Worm (Caenorhabditis elegans) whole organism, L2 larva: ENCODE data around the gene F22D3.4.

Experiments used
- C34F6.9 ChIP-seq: fragments of 150-350 bp; optimal IDR thresholded peaks from 2 replicates; lab custom pipeline; 2014; ENCODE audit warnings: missing biosample characterization, missing genetic modification characterization
- F13H6.1 ChIP-seq: sonication (generic microtip); optimal IDR thresholded peaks from 2 replicates; lab custom pipeline; 2016; ENCODE audit warnings: missing genetic modification characterization, missing compliant biosample characterization
- R02D3.7 ChIP-seq: fragments of 150-350 bp; optimal IDR thresholded peaks from 2 replicates; lab custom pipeline; 2014; ENCODE audit warnings: missing biosample characterization, missing genetic modification characterization
- Y55F3AM.14 ChIP-seq: fragments of 200-800 bp; sonication (Bioruptor generic); optimal IDR thresholded peaks from 2 replicates; lab custom pipeline; 2018; ENCODE audit warnings: mild to moderate bottlenecking, missing genetic modification characterization, missing compliant biosample characterization
- ZK546.5 ChIP-seq: sonication (generic microtip); optimal IDR thresholded peaks from 2 replicates; lab custom pipeline; 2017; ENCODE audit warnings: missing biosample characterization, missing genetic modification characterization
- alr-1 ChIP-seq: fragments of 150-350 bp; optimal IDR thresholded peaks from 2 replicates; lab custom pipeline; 2014; ENCODE audit warnings: missing biosample characterization, missing genetic modification characterization
- ama-1 ChIP-seq: fragments of 150-350 bp; optimal IDR thresholded peaks from 2 replicates; lab custom pipeline; 2018; ENCODE audit warnings: inconsistent platforms
- blmp-1 ChIP-seq: sonication (generic microtip); optimal IDR thresholded peaks from 2 replicates; lab custom pipeline; 2017; ENCODE audit warnings: missing genetic modification characterization, mild to moderate bottlenecking, missing compliant biosample characterization, antibody characterized with exemption, moderate library complexity; ENCODE audit not compliant: insufficient read depth
- ceh-16 ChIP-seq: fragments of 150-350 bp; optimal IDR thresholded peaks from 2 replicates; lab custom pipeline; 2014; ENCODE audit warnings: missing biosample characterization, missing genetic modification characterization
- ceh-82 ChIP-seq: fragments of 150-350 bp; optimal IDR thresholded peaks from 2 replicates; lab custom pipeline; 2014; ENCODE audit warnings: missing biosample characterization, missing genetic modification characterization
- crh-2 ChIP-seq: sonication (generic microtip); optimal IDR thresholded peaks from 2 replicates; lab custom pipeline; 2017; ENCODE audit warnings: missing biosample characterization, missing genetic modification characterization
- egl-27 ChIP-seq: sonication (generic microtip); optimal IDR thresholded peaks from 3 replicates; lab custom pipeline; 2017; ENCODE audit warnings: missing biosample characterization, missing genetic modification reagents, missing genetic modification characterization
- elt-1 ChIP-seq: fragments of 150-350 bp; optimal IDR thresholded peaks from 2 replicates; lab custom pipeline; 2014; ENCODE audit warnings: missing biosample characterization, missing genetic modification characterization
- elt-3 ChIP-seq: sonication (generic microtip); optimal IDR thresholded peaks from 2 replicates; lab custom pipeline; 2017; ENCODE audit warnings: missing biosample characterization, missing genetic modification characterization
- fos-1 ChIP-seq: fragments of 150-350 bp; optimal IDR thresholded peaks from 2 replicates; lab custom pipeline; 2014; ENCODE audit warnings: missing biosample characterization, missing genetic modification characterization
- gmeb-1 ChIP-seq: fragments of 150-350 bp; optimal IDR thresholded peaks from 2 replicates; lab custom pipeline; 2014; ENCODE audit warnings: missing biosample characterization, missing genetic modification characterization
- lin-11 ChIP-seq: fragments of 150-350 bp; sonication (generic microtip); optimal IDR thresholded peaks from 2 replicates; lab custom pipeline; 2014; ENCODE audit warnings: missing biosample characterization, missing genetic modification characterization, inconsistent platforms, mixed read lengths
- lin-13 ChIP-seq: fragments of 150-350 bp; optimal IDR thresholded peaks from 2 replicates; lab custom pipeline; 2014; ENCODE audit warnings: missing biosample characterization, missing genetic modification reagents, missing genetic modification characterization
- lin-39 ChIP-seq: fragments of 150-350 bp; optimal IDR thresholded peaks from 2 replicates; lab custom pipeline; 2014; ENCODE audit warnings: missing biosample characterization, missing genetic modification reagents, missing genetic modification characterization
- lsy-2 ChIP-seq, 2 experiments: fragments of 150-350 bp in 1 of 2; sonication (generic microtip) in 1 of 2; optimal IDR thresholded peaks; 2 replicates each; lab custom pipeline; 2014 to 2017; ENCODE audit warnings: missing biosample characterization in 2 of 2, missing genetic modification characterization in 2 of 2
- mab-5 ChIP-seq: fragments of 150-350 bp; optimal IDR thresholded peaks from 2 replicates; lab custom pipeline; 2014; ENCODE audit warnings: missing biosample characterization, missing genetic modification characterization
- mbf-1 ChIP-seq: sonication (generic microtip); optimal IDR thresholded peaks from 2 replicates; lab custom pipeline; 2017; ENCODE audit warnings: missing biosample characterization, missing genetic modification characterization
- mdl-1 ChIP-seq, 2 experiments: fragments of 150-350 bp in 1 of 2; sonication (generic microtip) in 1 of 2; optimal IDR thresholded peaks; 2 replicates each; lab custom pipeline; 2017; ENCODE audit warnings: missing biosample characterization in 2 of 2, missing genetic modification characterization in 2 of 2
- nhr-10 ChIP-seq: sonication (generic microtip); optimal IDR thresholded peaks from 2 replicates; lab custom pipeline; 2017; ENCODE audit warnings: missing biosample characterization, missing genetic modification characterization
- nhr-11 ChIP-seq: fragments of 150-350 bp; optimal IDR thresholded peaks from 2 replicates; lab custom pipeline; 2014; ENCODE audit warnings: missing biosample characterization, missing genetic modification characterization
- nhr-12 ChIP-seq: fragments of 150-350 bp; optimal IDR thresholded peaks from 2 replicates; lab custom pipeline; 2014; ENCODE audit warnings: missing biosample characterization, missing genetic modification characterization
- nhr-129 ChIP-seq: fragments of 150-350 bp; optimal IDR thresholded peaks from 2 replicates; lab custom pipeline; 2014; ENCODE audit warnings: missing biosample characterization, missing genetic modification characterization
- nhr-21 ChIP-seq: fragments of 150-350 bp; optimal IDR thresholded peaks from 2 replicates; lab custom pipeline; 2014; ENCODE audit warnings: missing biosample characterization, missing genetic modification characterization
- nhr-23 ChIP-seq: fragments of 150-350 bp; optimal IDR thresholded peaks from 2 replicates; lab custom pipeline; 2014; ENCODE audit warnings: missing biosample characterization, missing genetic modification reagents, missing genetic modification characterization
- nhr-25 ChIP-seq: fragments of 150-350 bp; sonication (generic microtip); optimal IDR thresholded peaks from 3 replicates; lab custom pipeline; 2014; ENCODE audit warnings: missing biosample characterization, missing genetic modification characterization
- nhr-6 ChIP-seq: fragments of 150-350 bp; optimal IDR thresholded peaks from 2 replicates; lab custom pipeline; 2014; ENCODE audit warnings: missing biosample characterization, missing genetic modification characterization
- peb-1 ChIP-seq: fragments of 150-350 bp; optimal IDR thresholded peaks from 2 replicates; lab custom pipeline; 2014; ENCODE audit warnings: missing biosample characterization, missing genetic modification characterization
- sem-4 ChIP-seq: fragments of 150-350 bp; optimal IDR thresholded peaks from 2 replicates; lab custom pipeline; 2014; ENCODE audit warnings: missing biosample characterization, missing genetic modification reagents, missing genetic modification characterization
- skn-1 ChIP-seq: sonication (generic microtip); optimal IDR thresholded peaks from 2 replicates; lab custom pipeline; 2017; ENCODE audit warnings: missing biosample characterization, missing genetic modification characterization
- sma-3 ChIP-seq: sonication (generic microtip); optimal IDR thresholded peaks from 2 replicates; lab custom pipeline; 2016; ENCODE audit warnings: missing genetic modification reagents, missing genetic modification characterization, missing compliant biosample characterization
- sma-9 ChIP-seq, 2 experiments: fragments of 150-350 bp in 1 of 2; sonication (generic microtip) in 1 of 2; optimal IDR thresholded peaks; 2 replicates each; lab custom pipeline; 2014 to 2016; ENCODE audit warnings: missing genetic modification characterization in 2 of 2, mild to moderate bottlenecking in 1 of 2, missing biosample characterization in 1 of 2, missing compliant biosample characterization in 1 of 2, missing genetic modification reagents in 1 of 2, moderate library complexity in 1 of 2
- snpc-4 ChIP-seq: fragments of 150-350 bp; optimal IDR thresholded peaks from 2 replicates; lab custom pipeline; 2014; ENCODE audit warnings: missing biosample characterization, missing genetic modification characterization
- unc-39 ChIP-seq: fragments of 150-350 bp; optimal IDR thresholded peaks from 2 replicates; lab custom pipeline; 2014; ENCODE audit warnings: missing biosample characterization, missing genetic modification characterization
- unc-55 ChIP-seq: fragments of 150-350 bp; sonication (generic microtip); optimal IDR thresholded peaks from 3 replicates; lab custom pipeline; 2014; ENCODE audit warnings: missing biosample characterization, missing genetic modification reagents, missing genetic modification characterization
- unc-62 ChIP-seq: fragments of 150-350 bp; optimal IDR thresholded peaks from 2 replicates; lab custom pipeline; 2014; ENCODE audit warnings: missing biosample characterization, missing genetic modification reagents, missing genetic modification characterization
- zag-1 ChIP-seq: fragments of 150-350 bp; optimal IDR thresholded peaks from 2 replicates; lab custom pipeline; 2014; ENCODE audit warnings: missing biosample characterization, missing genetic modification characterization
- ztf-1 ChIP-seq: fragments of 200-800 bp; sonication (Bioruptor generic); conservative IDR thresholded peaks from 2 replicates; pipeline ENCODE4 v1.3.6; 2022; ENCODE audit warnings: missing genetic modification characterization, missing compliant biosample characterization
- ztf-4 ChIP-seq: fragments of 150-350 bp; optimal IDR thresholded peaks from 2 replicates; lab custom pipeline; 2014; ENCODE audit warnings: missing biosample characterization, missing genetic modification characterization

Gene F22D3.4

ce11 chrII:6965573-6965972 lies 38.2 kb upstream of the F22D3.4 start, which contains the start of gene tra-2:
tra-2 (minus strand) TSS chrII:6965673.
- no peak for TF ChIP-seq crh-2 (tag; lab: Kevin White, UChicago)
- TF ChIP-seq blmp-1: no peak
- TF ChIP-seq mab-5 (tag; lab: Kevin White, UChicago): no peak
- TF ChIP-seq ztf-1 (GFP tag; lab: Robert Waterston, UW): no peak
- TF ChIP-seq zag-1: no peak
- no peak for TF ChIP-seq nhr-12 (tag; lab: Kevin White, UChicago)

- TF ChIP-seq fos-1: no peak
- TF ChIP-seq C34F6.9 (tag; lab: Kevin White, UChicago): no peak
Observed at ce11 chrII:6958136-6958535, 30.7 kb upstream of the F22D3.4 start.

- no peak for TF ChIP-seq F13H6.1 (tag; lab: Kevin White, UChicago)
- TF ChIP-seq skn-1 (tag; lab: Kevin White, UChicago): no peak
- TF ChIP-seq ceh-82 (tag; lab: Kevin White, UChicago): no peak
- TF ChIP-seq mab-5 (tag; lab: Kevin White, UChicago): no peak
- TF ChIP-seq nhr-21 (tag; lab: Kevin White, UChicago): no peak
- no peak for TF ChIP-seq nhr-23 (tag; lab: Kevin White, UChicago)
- TF ChIP-seq lsy-2 (tag; optimal IDR thresholded peaks at IDR 0.05; lab: Kevin White, UChicago): no peak
- no peak for TF ChIP-seq nhr-129 (tag; lab: Kevin White, UChicago)
- TF ChIP-seq gmeb-1: no peak
- no peak for TF ChIP-seq unc-55 (GFP tag; lab: Kevin White, UChicago)
- no peak for TF ChIP-seq alr-1 (tag; lab: Kevin White, UChicago)
Observed at ce11 chrII:6955084-6955697, 27.8 kb upstream of the F22D3.4 start.

ce11 chrII:6951250-6951806 lies 23.9 kb upstream of the F22D3.4 start, which contains the start of the genes malt-1 and ceh-38:
malt-1 (minus strand) TSS chrII:6951300.
ceh-38 (plus strand) TSS chrII:6951526.
- TF ChIP-seq unc-55 (GFP tag; lab: Kevin White, UChicago) (peak; percentile 99), F13H6.1 (tag; lab: Kevin White, UChicago) (peak; percentile 96), mab-5 (tag; lab: Kevin White, UChicago) (peak; percentile 95), lsy-2 (tag; optimal IDR thresholded peaks at IDR 0.05; lab: Kevin White, UChicago) (peak; percentile 85 to 98), peb-1 (tag; lab: Kevin White, UChicago) (no peak), ztf-4 (tag; lab: Kevin White, UChicago) (peak; percentile 95), elt-1 (tag; lab: Kevin White, UChicago) (no peak), lin-39 (tag; lab: Kevin White, UChicago) (peak; percentile 92), lin-11 (tag; lab: Kevin White, UChicago) (peak; percentile 85), nhr-21 (tag; lab: Kevin White, UChicago) (peak; percentile 89), lin-13 (GFP tag; lab: Kevin White, UChicago) (peak; percentile 96), unc-39 (no peak), nhr-129 (tag; lab: Kevin White, UChicago) (peak; percentile 99), ama-1 (peak; percentile 72), zag-1 (peak; percentile 91), ceh-82 (tag; lab: Kevin White, UChicago) (peak; percentile 19), sem-4 (tag; lab: Kevin White, UChicago) (peak; percentile 95), ceh-16 (tag; lab: Kevin White, UChicago) (peak; percentile 55), egl-27 (tag; lab: Kevin White, UChicago) (peak; percentile 95), gmeb-1 (peak; percentile 90), ztf-1 (GFP tag; lab: Robert Waterston, UW) (no peak), crh-2 (tag; lab: Kevin White, UChicago) (peak; percentile 97), snpc-4 (tag; lab: Kevin White, UChicago) (peak; percentile 91), C34F6.9 (tag; lab: Kevin White, UChicago) (peak; percentile 99), elt-3 (tag; lab: Kevin White, UChicago) (no peak), sma-3 (GFP tag; lab: Kevin White, UChicago) (peak; percentile 87), mbf-1 (tag; lab: Kevin White, UChicago) (no peak), blmp-1 (peak; percentile 62), unc-62 (GFP tag; lab: Kevin White, UChicago) (peak; percentile 87), ZK546.5 (tag; lab: Kevin White, UChicago) (peak; percentile 58), fos-1 (peak; percentile 93), mdl-1 (tag; optimal IDR thresholded peaks at IDR 0.05; lab: Kevin White, UChicago) (peak; percentile 73 to 96), nhr-10 (tag; lab: Kevin White, UChicago) (no peak), nhr-6 (tag; lab: Kevin White, UChicago) (peak; percentile 94), skn-1 (tag; lab: Kevin White, UChicago) (peak; percentile 45), alr-1 (tag; lab: Kevin White, UChicago) (peak; percentile 100), Y55F3AM.14 (GFP tag; lab: Kevin White, UChicago) (peak; percentile 71), nhr-23 (tag; lab: Kevin White, UChicago) (no peak), nhr-11 (tag; lab: Kevin White, UChicago) (peak; percentile 40), nhr-25 (tag; lab: Kevin White, UChicago) (peak; percentile 92), sma-9 (GFP tag; optimal IDR thresholded peaks at IDR 0.05; lab: Kevin White, UChicago) (peak; percentile 94), sma-9 (tag; optimal IDR thresholded peaks at IDR 0.05; lab: Kevin White, UChicago) (no peak), R02D3.7 (tag; lab: Kevin White, UChicago) (peak; percentile 60)
